Worm (Caenorhabditis elegans) whole organism, L3 larva: ENCODE measurements around the gene sri-47.

Source experiments
- ama-1 ChIP-seq: fragments of 150-350 bp; optimal IDR thresholded peaks from 2 replicates; lab custom pipeline; 2018
- ceh-9 ChIP-seq: sonication (generic microtip); optimal IDR thresholded peaks from 2 replicates; lab custom pipeline; 2018; ENCODE audit warnings: missing biosample characterization, missing genetic modification characterization
- daf-12 ChIP-seq: fragments of 150-350 bp; optimal IDR thresholded peaks from 2 replicates; lab custom pipeline; 2014; ENCODE audit warnings: missing biosample characterization, missing genetic modification reagents, missing genetic modification characterization
- elt-2 ChIP-seq: sonication (generic microtip); optimal IDR thresholded peaks from 2 replicates; lab custom pipeline; 2016; ENCODE audit warnings: missing genetic modification reagents, mild to moderate bottlenecking, missing genetic modification characterization, missing compliant biosample characterization
- fkh-10 ChIP-seq: sonication (generic microtip); optimal IDR thresholded peaks from 2 replicates; lab custom pipeline; 2017; ENCODE audit warnings: missing biosample characterization, missing genetic modification reagents, missing genetic modification characterization
- mdl-1 ChIP-seq: fragments of 150-350 bp; optimal IDR thresholded peaks from 2 replicates; lab custom pipeline; 2014; ENCODE audit warnings: missing biosample characterization, missing genetic modification characterization
- nhr-11 ChIP-seq: fragments of 150-350 bp; optimal IDR thresholded peaks from 2 replicates; lab custom pipeline; 2014; ENCODE audit warnings: missing biosample characterization, missing genetic modification characterization
- nhr-237 ChIP-seq: fragments of 150-350 bp; optimal IDR thresholded peaks from 2 replicates; lab custom pipeline; 2014; ENCODE audit warnings: missing biosample characterization, missing genetic modification characterization
- nhr-25 ChIP-seq: sonication (generic microtip); optimal IDR thresholded peaks from 2 replicates; lab custom pipeline; 2017; ENCODE audit warnings: missing biosample characterization, missing genetic modification characterization
- snpc-4 ChIP-seq: fragments of 150-350 bp; optimal IDR thresholded peaks from 2 replicates; lab custom pipeline; 2014; ENCODE audit warnings: missing biosample characterization, missing genetic modification characterization
- tbx-2 ChIP-seq: sonication (generic microtip); optimal IDR thresholded peaks from 2 replicates; lab custom pipeline; 2016; ENCODE audit warnings: mild to moderate bottlenecking, missing genetic modification characterization, missing compliant biosample characterization
- unc-62 ChIP-seq: fragments of 150-350 bp; sonication (generic microtip); optimal IDR thresholded peaks from 4 replicates; lab custom pipeline; 2014; ENCODE audit warnings: missing biosample characterization, missing genetic modification reagents, missing genetic modification characterization

- TF ChIP-seq nhr-11 (tag; lab: Kevin White, UChicago) (no peak), mdl-1 (tag; lab: Kevin White, UChicago) (no peak), tbx-2 (no peak), ama-1 (lab: Kevin White, UChicago) (no peak), elt-2 (tag; lab: Kevin White, UChicago) (no peak), nhr-25 (tag; lab: Kevin White, UChicago) (no peak), fkh-10 (GFP tag; lab: Kevin White, UChicago) (no peak), ceh-9 (tag; lab: Kevin White, UChicago) (no peak), unc-62 (GFP tag; lab: Kevin White, UChicago) (no peak), daf-12 (no peak), snpc-4 (no peak), nhr-237 (no peak)
Measured at ce11 chrII:2644498-2644897, 12.2 kb upstream of the sri-47 start, which contains the start of gene F22E5.11.
